Worm (Caenorhabditis elegans) whole organism, mixed stage, embryonic: ENCODE results near the gene unc-9.

Experiments
- M03D4.4 ChIP-seq: sonication (generic microtip); optimal IDR thresholded peaks from 2 replicates; lab custom pipeline; 2017; ENCODE audit warnings: mild to moderate bottlenecking, missing genetic modification characterization, missing compliant biosample characterization
- bed-3 ChIP-seq: fragments of 200-800 bp; sonication (Bioruptor generic); optimal IDR thresholded peaks from 3 replicates; lab custom pipeline; 2018; ENCODE audit warnings: mild to moderate bottlenecking, missing genetic modification characterization, moderate library complexity, missing compliant biosample characterization
- blmp-1 ChIP-seq: fragments of 150-350 bp; optimal IDR thresholded peaks from 2 replicates; lab custom pipeline; 2014; ENCODE audit warnings: missing biosample characterization, missing genetic modification characterization
- ceh-43 ChIP-seq: fragments of 200-800 bp; sonication (Bioruptor generic); optimal IDR thresholded peaks from 2 replicates; lab custom pipeline; 2018; ENCODE audit warnings: mild to moderate bottlenecking, missing genetic modification characterization, moderate library complexity, missing compliant biosample characterization
- ceh-83 ChIP-seq: fragments of 200-800 bp; sonication (Bioruptor generic); optimal IDR thresholded peaks from 2 replicates; lab custom pipeline; 2018; ENCODE audit warnings: mild to moderate bottlenecking, missing genetic modification characterization, missing compliant biosample characterization
- ces-1 ChIP-seq: fragments of 150-350 bp; optimal IDR thresholded peaks from 2 replicates; lab custom pipeline; 2014; ENCODE audit warnings: missing biosample characterization, missing genetic modification reagents, missing genetic modification characterization
- cnd-1 ChIP-seq: fragments of 200-800 bp; sonication (Bioruptor generic); optimal IDR thresholded peaks from 2 replicates; lab custom pipeline; 2018; ENCODE audit warnings: mild to moderate bottlenecking, missing genetic modification characterization, missing compliant biosample characterization
- flh-1 ChIP-seq: fragments of 200-800 bp; sonication (Bioruptor generic); optimal IDR thresholded peaks from 2 replicates; lab custom pipeline; 2018; ENCODE audit warnings: mild to moderate bottlenecking, missing genetic modification characterization, moderate library complexity, missing compliant biosample characterization
- ham-2 ChIP-seq: fragments of 200-800 bp; sonication (Bioruptor generic); optimal IDR thresholded peaks from 2 replicates; lab custom pipeline; 2018; ENCODE audit warnings: mild to moderate bottlenecking, missing genetic modification characterization, missing compliant biosample characterization
- lin-13 ChIP-seq: fragments of 150-350 bp; optimal IDR thresholded peaks from 2 replicates; lab custom pipeline; 2014; ENCODE audit warnings: missing biosample characterization, missing genetic modification characterization
- lin-32 ChIP-seq: fragments of 200-800 bp; sonication (Bioruptor generic); optimal IDR thresholded peaks from 2 replicates; lab custom pipeline; 2018; ENCODE audit warnings: mild to moderate bottlenecking, missing genetic modification characterization, missing compliant biosample characterization
- lsy-2 ChIP-seq: fragments of 150-350 bp; optimal IDR thresholded peaks from 2 replicates; lab custom pipeline; 2014; ENCODE audit warnings: missing biosample characterization, missing genetic modification characterization
- mab-5 ChIP-seq: fragments of 150-350 bp; optimal IDR thresholded peaks from 2 replicates; lab custom pipeline; 2014; ENCODE audit warnings: missing biosample characterization, missing genetic modification characterization
- mep-1 ChIP-seq: fragments of 150-350 bp; optimal IDR thresholded peaks from 2 replicates; lab custom pipeline; 2017; ENCODE audit warnings: missing biosample characterization, missing genetic modification reagents, missing genetic modification characterization, inconsistent platforms
- mls-2 ChIP-seq: sonication (generic microtip); optimal IDR thresholded peaks from 2 replicates; lab custom pipeline; 2016; ENCODE audit warnings: mild to moderate bottlenecking, missing genetic modification characterization, moderate library complexity, missing compliant biosample characterization
- nhr-12 ChIP-seq: fragments of 150-350 bp; optimal IDR thresholded peaks from 2 replicates; lab custom pipeline; 2014; ENCODE audit warnings: missing biosample characterization, missing genetic modification characterization
- nhr-2 ChIP-seq: fragments of 150-350 bp; optimal IDR thresholded peaks from 2 replicates; lab custom pipeline; 2014; ENCODE audit warnings: missing biosample characterization, missing genetic modification characterization
- nhr-237 ChIP-seq: fragments of 150-350 bp; optimal IDR thresholded peaks from 2 replicates; lab custom pipeline; 2014; ENCODE audit warnings: missing biosample characterization, missing genetic modification characterization
- nhr-28 ChIP-seq: fragments of 150-350 bp; optimal IDR thresholded peaks from 2 replicates; lab custom pipeline; 2014; ENCODE audit warnings: missing biosample characterization, missing genetic modification characterization
- nhr-76 ChIP-seq: sonication (generic microtip); optimal IDR thresholded peaks from 2 replicates; lab custom pipeline; 2017; ENCODE audit warnings: missing biosample characterization, missing genetic modification characterization
- pha-4 ChIP-seq: fragments of 150-350 bp; optimal IDR thresholded peaks from 2 replicates; lab custom pipeline; 2018; ENCODE audit warnings: missing biosample characterization, missing genetic modification reagents, missing genetic modification characterization
- sem-2 ChIP-seq: fragments of 200-800 bp; sonication (Bioruptor generic); optimal IDR thresholded peaks from 2 replicates; lab custom pipeline; 2018; ENCODE audit warnings: mild to moderate bottlenecking, missing genetic modification characterization, missing compliant biosample characterization
- snpc-4 ChIP-seq: fragments of 150-350 bp; optimal IDR thresholded peaks from 2 replicates; lab custom pipeline; 2014; ENCODE audit warnings: missing biosample characterization, missing genetic modification characterization
- sptf-1 ChIP-seq: sonication (generic microtip); optimal IDR thresholded peaks from 2 replicates; lab custom pipeline; 2017; ENCODE audit warnings: mild to moderate bottlenecking, missing genetic modification characterization, moderate library complexity, missing compliant biosample characterization
- tbx-8 ChIP-seq: fragments of 200-800 bp; sonication (Bioruptor generic); optimal IDR thresholded peaks from 2 replicates; lab custom pipeline; 2018; ENCODE audit warnings: mild to moderate bottlenecking, missing genetic modification characterization, moderate library complexity, missing compliant biosample characterization
- unc-120 ChIP-seq: sonication (generic microtip); optimal IDR thresholded peaks from 2 replicates; lab custom pipeline; 2017; ENCODE audit warnings: missing genetic modification characterization, missing compliant biosample characterization; ENCODE audit not compliant: poor library complexity, severe bottlenecking
- unc-39 ChIP-seq: fragments of 150-350 bp; optimal IDR thresholded peaks from 2 replicates; lab custom pipeline; 2014; ENCODE audit warnings: missing biosample characterization, missing genetic modification characterization
- zip-8 ChIP-seq: fragments of 150-350 bp; optimal IDR thresholded peaks from 2 replicates; lab custom pipeline; 2014; ENCODE audit warnings: missing biosample characterization, missing genetic modification characterization
- ztf-11 ChIP-seq: fragments of 150-350 bp; optimal IDR thresholded peaks from 2 replicates; lab custom pipeline; 2014; ENCODE audit warnings: missing biosample characterization, missing genetic modification characterization

unc-9 gene

DNA sequence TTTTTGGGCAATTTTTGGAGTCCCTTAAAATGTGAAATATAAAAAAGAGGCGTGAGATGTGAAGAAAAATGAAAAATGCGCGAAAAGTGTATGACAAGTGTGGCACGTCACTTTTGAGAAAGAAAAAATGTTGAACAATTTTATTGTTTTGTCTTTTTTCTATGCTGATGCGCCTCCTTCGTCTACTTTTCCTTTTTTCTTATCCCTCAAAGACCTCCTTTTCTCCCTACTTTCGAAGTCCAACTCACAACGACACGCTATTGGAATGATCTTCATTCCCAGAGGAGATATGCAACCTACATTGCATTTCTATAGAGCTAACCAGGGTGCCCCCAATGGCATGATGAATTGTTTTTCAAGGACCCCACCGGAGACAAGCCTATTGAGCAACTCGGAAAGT is 4.4 kb downstream of the unc-9 start:
- no peak for TF ChIP-seq ham-2 (GFP tag; lab: Kevin White, UChicago)
- no peak for TF ChIP-seq nhr-2 (tag; lab: Kevin White, UChicago)
- TF ChIP-seq unc-39 (tag; lab: Kevin White, UChicago), result no peak
- TF ChIP-seq bed-3 (GFP tag; lab: Kevin White, UChicago), result no peak
- TF ChIP-seq zip-8 (tag; lab: Kevin White, UChicago), result no peak
- no peak for TF ChIP-seq lsy-2 (tag; lab: Kevin White, UChicago)
- TF ChIP-seq flh-1, result no peak
- TF ChIP-seq, all 35 proteins: peak for 0

DNA sequence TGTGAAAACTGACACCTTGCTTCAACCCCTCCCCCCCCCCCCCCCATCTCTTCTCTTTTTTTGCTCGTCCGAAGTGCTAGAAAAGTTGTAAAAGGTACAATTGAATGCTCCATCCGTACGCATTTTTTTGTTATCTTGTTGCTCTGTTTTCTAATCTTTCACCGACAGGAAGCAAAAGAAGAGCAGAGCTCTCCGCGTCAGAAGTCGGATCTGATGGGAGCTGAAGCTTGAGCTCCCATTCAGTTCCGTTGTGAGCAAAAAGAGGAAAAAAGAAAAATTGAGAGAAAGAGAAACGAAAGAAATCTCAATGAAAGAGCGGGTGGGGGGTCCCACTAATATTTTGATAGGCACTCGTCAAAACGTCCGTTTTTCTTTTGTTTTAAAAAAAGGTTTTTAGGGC is 5.3 kb downstream of the unc-9 start:
- TF ChIP-seq ceh-83 (GFP tag; lab: Kevin White, UChicago) (no peak), unc-120 (tag; lab: Kevin White, UChicago) (peak; percentile 24)

- no peak for TF ChIP-seq cnd-1 (tag; lab: Kevin White, UChicago)
- TF ChIP-seq ceh-43 (GFP tag; lab: Kevin White, UChicago), result no peak
- TF ChIP-seq ztf-11 (tag; lab: Kevin White, UChicago), result no peak
- TF ChIP-seq nhr-76 (tag; lab: Kevin White, UChicago), result no peak
- no peak for TF ChIP-seq flh-1
- no peak for TF ChIP-seq lsy-2 (tag; lab: Kevin White, UChicago)
- no peak for TF ChIP-seq mab-5 (tag; lab: Kevin White, UChicago)
- no peak for TF ChIP-seq ces-1 (GFP tag; lab: Kevin White, UChicago)
These were observed 7.5 kb downstream of the unc-9 start for ce11 chrX:13209026-13209425.

DNA sequence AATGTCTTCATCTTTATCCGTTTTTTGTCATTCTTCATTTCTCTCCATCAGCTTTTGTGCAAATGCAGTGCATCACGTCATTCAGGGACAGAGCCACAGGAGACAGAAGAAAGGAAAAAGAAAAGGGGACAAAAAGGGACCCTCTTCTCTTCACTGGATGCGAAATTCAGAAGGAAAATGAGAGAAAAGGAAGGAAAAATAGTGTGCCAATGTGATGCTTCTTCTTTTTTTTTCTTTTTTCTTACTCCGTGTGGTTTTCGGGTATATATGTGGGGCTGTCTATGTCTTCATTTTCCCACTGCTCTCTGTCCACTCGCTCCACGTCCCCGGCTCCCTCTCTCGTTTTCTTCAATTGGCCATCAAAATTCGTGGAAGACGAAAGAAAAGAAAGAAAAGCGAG is 8.9 kb downstream of the unc-9 start:
- TF ChIP-seq mab-5 (tag; lab: Kevin White, UChicago), result no peak
- no peak for TF ChIP-seq lin-13 (tag; lab: Kevin White, UChicago)
- TF ChIP-seq unc-120 (tag; lab: Kevin White, UChicago), result peak; percentile 16
- no peak for TF ChIP-seq flh-1
- no peak for TF ChIP-seq nhr-12 (tag; lab: Kevin White, UChicago)
- TF ChIP-seq ces-1 (GFP tag; lab: Kevin White, UChicago), result peak; percentile 40
- TF ChIP-seq, all 35 proteins: peak for 2

DNA sequence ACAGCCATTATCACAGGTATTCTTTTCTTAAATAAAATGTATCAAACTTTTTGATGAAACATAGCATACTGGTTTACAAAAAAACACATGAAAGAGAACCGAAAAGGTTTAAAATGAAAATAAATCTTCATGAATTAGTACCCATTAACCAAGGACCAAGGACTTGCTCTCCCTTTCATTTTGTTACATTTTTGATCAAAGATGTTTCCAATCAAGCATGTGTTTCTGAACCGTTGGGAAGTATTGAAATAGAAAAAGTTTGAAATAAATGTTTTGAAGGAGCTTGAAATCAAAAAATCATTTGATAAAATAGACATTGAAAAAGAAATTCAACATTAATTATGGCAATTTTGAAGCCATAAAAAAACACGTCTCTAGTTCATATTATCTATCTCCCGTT is 11.0 kb downstream of the unc-9 start:
- TF ChIP-seq lin-32 (GFP tag; lab: Kevin White, UChicago), result no peak
- no peak for TF ChIP-seq sptf-1
- TF ChIP-seq nhr-237 (tag; lab: Kevin White, UChicago), result no peak
- TF ChIP-seq M03D4.4 (tag; lab: Kevin White, UChicago), result no peak
- TF ChIP-seq unc-39 (tag; lab: Kevin White, UChicago), result no peak
- no peak for TF ChIP-seq sem-2 (GFP tag; lab: Kevin White, UChicago)
- no peak for TF ChIP-seq mls-2 (tag; lab: Kevin White, UChicago)
- no peak for TF ChIP-seq nhr-28 (tag; lab: Kevin White, UChicago)

ce11 chrX:13216802-13217201 is 15.2 kb downstream of the unc-9 start, which contains the start of gene R12H7.4:
R12H7.4 (plus strand) TSS chrX:13217102.
- TF ChIP-seq blmp-1 (tag; lab: Kevin White, UChicago), result no peak
- no peak for TF ChIP-seq tbx-8 (GFP tag; lab: Kevin White, UChicago)
- TF ChIP-seq pha-4 (tag; lab: Kevin White, UChicago), result no peak
- no peak for TF ChIP-seq ztf-11 (tag; lab: Kevin White, UChicago)
- TF ChIP-seq snpc-4 (tag; lab: Kevin White, UChicago), result no peak
- no peak for TF ChIP-seq nhr-76 (tag; lab: Kevin White, UChicago)

ce11 chrX:13217940-13218339 is 16.4 kb downstream of the unc-9 start:
- TF ChIP-seq flh-1, result no peak
- no peak for TF ChIP-seq blmp-1 (tag; lab: Kevin White, UChicago)
- no peak for TF ChIP-seq snpc-4 (tag; lab: Kevin White, UChicago)
- no peak for TF ChIP-seq mep-1 (tag; lab: Kevin White, UChicago)
- no peak for TF ChIP-seq bed-3 (GFP tag; lab: Kevin White, UChicago)
